Worm (Caenorhabditis elegans) whole organism, L3 larva: ENCODE data around the gene W02D7.11.

Experiments used
- aly-2 ChIP-seq: fragments of 150-350 bp; optimal IDR thresholded peaks from 2 replicates; lab custom pipeline; 2014; ENCODE audit warnings: missing biosample characterization, missing genetic modification characterization
- ceh-28 ChIP-seq: fragments of 150-350 bp; optimal IDR thresholded peaks from 2 replicates; lab custom pipeline; 2014; ENCODE audit warnings: missing biosample characterization, missing genetic modification reagents, missing genetic modification characterization
- ceh-82 ChIP-seq: fragments of 150-350 bp; optimal IDR thresholded peaks from 2 replicates; lab custom pipeline; 2014; ENCODE audit warnings: missing biosample characterization, missing genetic modification characterization
- egl-27 ChIP-seq: sonication (generic microtip); optimal IDR thresholded peaks from 4 replicates; lab custom pipeline; 2017; ENCODE audit warnings: missing biosample characterization, missing genetic modification reagents, missing genetic modification characterization
- fkh-10 ChIP-seq: sonication (generic microtip); optimal IDR thresholded peaks from 2 replicates; lab custom pipeline; 2017; ENCODE audit warnings: missing biosample characterization, missing genetic modification reagents, missing genetic modification characterization
- fos-1 ChIP-seq: fragments of 150-350 bp; optimal IDR thresholded peaks from 2 replicates; lab custom pipeline; 2014; ENCODE audit warnings: missing biosample characterization, missing genetic modification characterization
- nhr-25 ChIP-seq: sonication (generic microtip); optimal IDR thresholded peaks from 2 replicates; lab custom pipeline; 2017; ENCODE audit warnings: missing biosample characterization, missing genetic modification characterization
- nhr-43 ChIP-seq: sonication (generic microtip); optimal IDR thresholded peaks from 2 replicates; lab custom pipeline; 2016; ENCODE audit warnings: mild to moderate bottlenecking, missing genetic modification characterization, missing compliant biosample characterization; ENCODE audit not compliant: poor library complexity, severe bottlenecking
- skn-1 ChIP-seq: fragments of 150-350 bp; optimal IDR thresholded peaks from 2 replicates; lab custom pipeline; 2014; ENCODE audit warnings: missing biosample characterization, missing genetic modification characterization
- unc-62 ChIP-seq: fragments of 150-350 bp; sonication (generic microtip); optimal IDR thresholded peaks from 4 replicates; lab custom pipeline; 2014; ENCODE audit warnings: missing biosample characterization, missing genetic modification reagents, missing genetic modification characterization
- ztf-11 ChIP-seq: fragments of 150-350 bp; optimal IDR thresholded peaks from 2 replicates; lab custom pipeline; 2014; ENCODE audit warnings: missing biosample characterization, missing genetic modification characterization

ce11 chrV:8253946-8254345 is 50.4 kb downstream of the W02D7.11 start:
- TF ChIP-seq aly-2 (no peak), fos-1 (no peak), unc-62 (no peak), fkh-10 (GFP tag; lab: Kevin White, UChicago) (no peak), ceh-28 (no peak), ceh-82 (tag; lab: Kevin White, UChicago) (no peak), ztf-11 (no peak), nhr-25 (tag; lab: Kevin White, UChicago) (no peak), egl-27 (tag; lab: Kevin White, UChicago) (no peak), nhr-43 (tag; lab: Kevin White, UChicago) (no peak), skn-1 (tag; lab: Kevin White, UChicago) (no peak)
